Worm (Caenorhabditis elegans) whole organism, L4 larva: ENCODE measurements around the gene tatn-1.

Experiments used
- D1046.2 ChIP-seq: fragments of 200-800 bp; sonication (Bioruptor generic); IDR thresholded peaks from 2 replicates; pipeline ENCODE4 v1.3.6; 2022; ENCODE audit warnings: missing genetic modification characterization, missing compliant biosample characterization
- F10B5.3 ChIP-seq: sonication (generic microtip); optimal IDR thresholded peaks from 2 replicates; lab custom pipeline; 2016; ENCODE audit warnings: mild to moderate bottlenecking, missing genetic modification characterization, missing compliant biosample characterization
- F37D6.2 ChIP-seq: sonication (generic microtip); optimal IDR thresholded peaks from 2 replicates; lab custom pipeline; 2016; ENCODE audit warnings: mild to moderate bottlenecking, missing genetic modification characterization, missing compliant biosample characterization
- R02D3.7 ChIP-seq: fragments of 150-350 bp; sonication (generic microtip); optimal IDR thresholded peaks from 3 replicates; lab custom pipeline; 2014; ENCODE audit warnings: missing biosample characterization, missing genetic modification characterization
- ZK337.2 ChIP-seq: fragments of 200-800 bp; sonication (Bioruptor generic); IDR thresholded peaks from 2 replicates; pipeline ENCODE4 v1.3.6; 2022; ENCODE audit warnings: missing genetic modification reagents, missing genetic modification characterization, missing compliant biosample characterization
- aha-1 ChIP-seq: fragments of 150-350 bp; peaks from one replicate; lab custom pipeline; 2014; ENCODE audit warnings: missing biosample characterization, missing genetic modification characterization
- ceh-20 ChIP-seq: fragments of 200-800 bp; sonication (Bioruptor generic); IDR thresholded peaks from 2 replicates; pipeline ENCODE4 v1.3.6; 2022; ENCODE audit warnings: missing genetic modification reagents, missing genetic modification characterization, missing compliant biosample characterization
- ceh-28 ChIP-seq: fragments of 150-350 bp; optimal IDR thresholded peaks from 2 replicates; lab custom pipeline; 2014; ENCODE audit warnings: missing biosample characterization, missing genetic modification reagents, missing genetic modification characterization
- ceh-44 ChIP-seq: fragments of 200-800 bp; sonication (Bioruptor generic); IDR thresholded peaks from 2 replicates; pipeline ENCODE4 v1.3.6; 2022; ENCODE audit warnings: missing genetic modification reagents, missing genetic modification characterization, missing compliant biosample characterization
- ceh-62 ChIP-seq: sonication (generic microtip); optimal IDR thresholded peaks from 2 replicates; lab custom pipeline; 2017; ENCODE audit warnings: missing biosample characterization, missing genetic modification characterization
- ceh-82 ChIP-seq: sonication (generic microtip); optimal IDR thresholded peaks from 2 replicates; lab custom pipeline; 2017; ENCODE audit warnings: missing biosample characterization, missing genetic modification characterization
- cey-2 ChIP-seq: sonication (generic microtip); optimal IDR thresholded peaks from 3 replicates; lab custom pipeline; 2017; ENCODE audit warnings: missing genetic modification characterization, mild to moderate bottlenecking, missing compliant biosample characterization, antibody characterized with exemption, borderline replicate concordance; ENCODE audit not compliant: insufficient read depth
- daf-12 ChIP-seq: fragments of 150-350 bp; optimal IDR thresholded peaks from 2 replicates; lab custom pipeline; 2014; ENCODE audit warnings: missing biosample characterization, missing genetic modification reagents, missing genetic modification characterization
- daf-19 ChIP-seq: fragments of 200-800 bp; sonication (Bioruptor generic); conservative IDR thresholded peaks from 2 replicates; pipeline ENCODE4 v1.3.6; 2022; ENCODE audit warnings: missing genetic modification characterization, missing compliant biosample characterization
- dmd-9 ChIP-seq: fragments of 200-800 bp; sonication (Bioruptor generic); IDR thresholded peaks from 2 replicates; pipeline ENCODE4 v1.3.6; 2022; ENCODE audit warnings: missing genetic modification reagents, missing genetic modification characterization, missing compliant biosample characterization
- dpl-1 ChIP-seq: fragments of 150-350 bp; optimal IDR thresholded peaks from 2 replicates; lab custom pipeline; 2014; ENCODE audit warnings: missing biosample characterization, missing genetic modification reagents, missing genetic modification characterization
- dve-1 ChIP-seq: sonication (generic microtip); optimal IDR thresholded peaks from 2 replicates; lab custom pipeline; 2017; ENCODE audit warnings: antibody characterized with exemption, mild to moderate bottlenecking, missing genetic modification characterization, missing compliant biosample characterization; ENCODE audit not compliant: insufficient read depth
- fkh-10 ChIP-seq: fragments of 150-350 bp; optimal IDR thresholded peaks from 2 replicates; lab custom pipeline; 2014; ENCODE audit warnings: missing biosample characterization, missing genetic modification reagents, missing genetic modification characterization
- fos-1 ChIP-seq: fragments of 150-350 bp; optimal IDR thresholded peaks from 2 replicates; lab custom pipeline; 2014; ENCODE audit warnings: missing biosample characterization, missing genetic modification characterization
- hlh-11 ChIP-seq: fragments of 200-800 bp; sonication (Bioruptor generic); optimal IDR thresholded peaks from 2 replicates; lab custom pipeline; 2018; ENCODE audit warnings: mild to moderate bottlenecking, missing genetic modification characterization, missing compliant biosample characterization
- hlh-30 ChIP-seq: sonication (generic microtip); optimal IDR thresholded peaks from 2 replicates; lab custom pipeline; 2017; ENCODE audit warnings: antibody characterized with exemption, mild to moderate bottlenecking, missing genetic modification characterization, missing compliant biosample characterization; ENCODE audit not compliant: insufficient read depth
- jun-1 ChIP-seq: fragments of 150-350 bp; optimal IDR thresholded peaks from 2 replicates; lab custom pipeline; 2014; ENCODE audit warnings: missing biosample characterization, missing genetic modification reagents, missing genetic modification characterization
- lim-7 ChIP-seq: fragments of 200-800 bp; sonication (Bioruptor generic); IDR thresholded peaks from 2 replicates; pipeline ENCODE4 v1.3.6; 2022; ENCODE audit warnings: missing genetic modification characterization, missing compliant biosample characterization
- lin-1 ChIP-seq: fragments of 200-800 bp; sonication (Bioruptor generic); IDR thresholded peaks from 2 replicates; pipeline ENCODE4 v1.3.6; 2022; ENCODE audit warnings: missing genetic modification reagents, missing genetic modification characterization, missing compliant biosample characterization
- lin-29 ChIP-seq: fragments of 200-800 bp; sonication (Bioruptor generic); IDR thresholded peaks from 2 replicates; pipeline ENCODE4 v1.3.6; 2022; ENCODE audit warnings: missing genetic modification reagents, missing genetic modification characterization, missing compliant biosample characterization
- lsy-2 ChIP-seq, 2 experiments: fragments of 150-350 bp in 1 of 2; sonication (generic microtip) in 1 of 2; optimal IDR thresholded peaks; 2 replicates each; lab custom pipeline; 2014 to 2017; ENCODE audit warnings: missing biosample characterization in 2 of 2, missing genetic modification characterization in 2 of 2
- mdl-1 ChIP-seq, 2 experiments: fragments of 150-350 bp in 1 of 2; sonication (generic microtip) in 1 of 2; optimal IDR thresholded peaks; 2 replicates each; lab custom pipeline; 2014 to 2017; ENCODE audit warnings: missing biosample characterization in 2 of 2, missing genetic modification characterization in 2 of 2
- mdt-29 ChIP-seq: fragments of 200-800 bp; sonication (Bioruptor generic); IDR thresholded peaks from 2 replicates; pipeline ENCODE4 v1.3.6; 2022; ENCODE audit warnings: missing genetic modification reagents, missing genetic modification characterization, missing compliant biosample characterization
- nhr-102 ChIP-seq: sonication (generic microtip); optimal IDR thresholded peaks from 2 replicates; lab custom pipeline; 2016; ENCODE audit warnings: mild to moderate bottlenecking, missing genetic modification characterization, moderate library complexity, missing compliant biosample characterization
- nhr-11 ChIP-seq: fragments of 150-350 bp; optimal IDR thresholded peaks from 2 replicates; lab custom pipeline; 2014; ENCODE audit warnings: missing biosample characterization, missing genetic modification characterization
- nhr-111 ChIP-seq: fragments of 200-800 bp; sonication (Bioruptor generic); optimal IDR thresholded peaks from 2 replicates; lab custom pipeline; 2018; ENCODE audit warnings: mild to moderate bottlenecking, missing genetic modification characterization, missing compliant biosample characterization
- nhr-25 ChIP-seq: sonication (generic microtip); optimal IDR thresholded peaks from 2 replicates; lab custom pipeline; 2017; ENCODE audit warnings: missing genetic modification characterization, mild to moderate bottlenecking, missing compliant biosample characterization, antibody characterized with exemption, moderate library complexity, borderline replicate concordance; ENCODE audit not compliant: insufficient read depth
- nhr-48 ChIP-seq: sonication (generic microtip); optimal IDR thresholded peaks from 2 replicates; lab custom pipeline; 2016; ENCODE audit warnings: mild to moderate bottlenecking, missing genetic modification characterization, missing compliant biosample characterization
- saeg-2 ChIP-seq: fragments of 200-800 bp; sonication (Bioruptor generic); IDR thresholded peaks from 2 replicates; pipeline ENCODE4 v1.3.6; 2022; ENCODE audit warnings: missing genetic modification reagents, missing genetic modification characterization, missing compliant biosample characterization
- set-16 ChIP-seq: fragments of 200-800 bp; sonication (Bioruptor generic); IDR thresholded peaks from 2 replicates; pipeline ENCODE4 v1.3.6; 2022; ENCODE audit warnings: missing genetic modification reagents, missing genetic modification characterization, missing compliant biosample characterization
- snpc-4 ChIP-seq: fragments of 150-350 bp; optimal IDR thresholded peaks from 2 replicates; lab custom pipeline; 2014; ENCODE audit warnings: missing biosample characterization, missing genetic modification characterization
- spr-1 ChIP-seq: sonication (generic microtip); optimal IDR thresholded peaks from 2 replicates; lab custom pipeline; 2016; ENCODE audit warnings: mild to moderate bottlenecking, missing genetic modification characterization, missing compliant biosample characterization
- spr-3 ChIP-seq: fragments of 200-800 bp; sonication (Bioruptor generic); optimal IDR thresholded peaks from 2 replicates; lab custom pipeline; 2018; ENCODE audit warnings: mild to moderate bottlenecking, missing genetic modification characterization, missing compliant biosample characterization
- tag-97 ChIP-seq: fragments of 200-800 bp; sonication (Bioruptor generic); IDR thresholded peaks from 2 replicates; pipeline ENCODE4 v1.3.6; 2022; ENCODE audit warnings: missing genetic modification characterization, missing compliant biosample characterization
- tra-1 ChIP-seq: fragments of 200-800 bp; sonication (Bioruptor generic); IDR thresholded peaks from 2 replicates; pipeline ENCODE4 v1.3.6; 2022; ENCODE audit warnings: missing genetic modification reagents, missing genetic modification characterization, missing compliant biosample characterization
- unc-62 ChIP-seq, 3 experiments: fragments of 150-350 bp in 1 of 3; sonication (generic microtip); optimal IDR thresholded peaks in 2 of 3; peaks in 1 of 3; 1 replicate in 1 of 3; 2 replicates in 2 of 3; lab custom pipeline; 2014 to 2017; ENCODE audit warnings: missing biosample characterization in 3 of 3, missing genetic modification characterization in 3 of 3, missing genetic modification reagents in 3 of 3, missing genotype in 1 of 3
- zfp-2 ChIP-seq: sonication (generic microtip); optimal IDR thresholded peaks from 2 replicates; lab custom pipeline; 2016; ENCODE audit warnings: mild to moderate bottlenecking, missing genetic modification characterization, missing compliant biosample characterization
- zip-11 ChIP-seq: fragments of 200-800 bp; sonication (Bioruptor generic); IDR thresholded peaks from 2 replicates; pipeline ENCODE4 v1.3.6; 2022; ENCODE audit warnings: missing genetic modification characterization, missing compliant biosample characterization

tatn-1 gene

ce11 chrX:14793198-14793747 is 2.5 kb downstream of the tatn-1 start, which contains the start of gene sprr-2:
Gene sprr-2, plus strand, starts transcription at chrX:14793445.
- TF ChIP-seq set-16 (GFP tag; lab: Robert Waterston, UW) (no peak), lim-7 (0 out of 2 replicates have a peak, but pooled peaks have one; percentile 36), nhr-111 (no peak), ceh-82 (tag; lab: Kevin White, UChicago) (no peak), lin-29 (GFP tag; lab: Robert Waterston, UW) (0 out of 2 replicates have a peak, but pooled peaks have one; percentile 9), tra-1 (GFP tag; lab: Robert Waterston, UW) (0 out of 2 replicates have a peak, but pooled peaks have one; percentile 30), aha-1 (tag; lab: Kevin White, UChicago) (peak; percentile 38), saeg-2 (GFP tag; lab: Robert Waterston, UW) (0 out of 2 replicates have a peak, but pooled peaks have one; percentile 12), nhr-48 (tag; lab: Kevin White, UChicago) (peak; percentile 42)

- TF ChIP-seq D1046.2 (GFP tag; lab: Robert Waterston, UW) (no peak), cey-2 (tag; lab: Kevin White, UChicago) (no peak), dve-1 (tag; lab: Kevin White, UChicago) (no peak), aha-1 (tag; lab: Kevin White, UChicago) (peak; percentile 95), dpl-1 (no peak), daf-19 (GFP tag; lab: Robert Waterston, UW) (no peak), jun-1 (no peak), tag-97 (GFP tag; lab: Robert Waterston, UW) (no peak), nhr-102 (tag; lab: Kevin White, UChicago) (no peak), zip-11 (GFP tag; lab: Robert Waterston, UW) (no peak), unc-62 (GFP tag; optimal IDR thresholded peaks at IDR 0.05 in 1 of 2; lab: Kevin White, UChicago) (peak in 1 of 2 experiments; percentile 36), unc-62 (tag; optimal IDR thresholded peaks at IDR 0.05; lab: Kevin White, UChicago) (no peak), ceh-28 (tag; lab: Kevin White, UChicago) (no peak)
Measured at ce11 chrX:14794170-14794569, 3.4 kb downstream of the tatn-1 start.

DNA sequence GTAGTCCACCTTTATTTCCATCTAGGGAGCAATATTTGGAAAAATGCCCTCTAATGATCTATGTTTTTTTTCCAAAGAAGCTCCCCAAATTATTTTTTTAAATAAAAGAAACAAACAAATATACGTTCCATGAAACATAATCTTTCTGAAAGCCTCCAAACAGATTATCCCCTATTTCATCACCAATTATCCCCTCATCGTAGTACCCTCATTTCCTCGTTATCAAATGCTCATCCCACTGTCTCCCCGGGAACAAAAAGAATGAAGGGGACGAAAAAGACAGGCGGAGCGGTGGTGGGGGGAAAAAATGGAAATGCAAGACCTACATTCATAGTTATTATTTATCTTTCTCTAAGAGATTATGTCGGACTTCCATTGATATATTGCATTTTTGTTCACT is 6.6 kb downstream of the tatn-1 start:
- TF ChIP-seq snpc-4 (tag; lab: Kevin White, UChicago), result no peak
- no peak for TF ChIP-seq set-16 (GFP tag; lab: Robert Waterston, UW)
- TF ChIP-seq ceh-82 (tag; lab: Kevin White, UChicago), result no peak
- no peak for TF ChIP-seq hlh-30
- peak; percentile 28 for TF ChIP-seq aha-1 (tag; lab: Kevin White, UChicago)

- TF ChIP-seq fos-1 (tag; lab: Kevin White, UChicago) (no peak), ceh-20 (GFP tag; lab: Robert Waterston, UW) (peak; percentile 67), zfp-2 (tag; lab: Kevin White, UChicago) (no peak), R02D3.7 (tag; lab: Kevin White, UChicago) (no peak), nhr-25 (tag; lab: Kevin White, UChicago) (peak; percentile 9), jun-1 (no peak), lsy-2 (tag; optimal IDR thresholded peaks at IDR 0.05; lab: Kevin White, UChicago) (peak in 1 of 2 experiments; percentile 45), ZK337.2 (peak; percentile 30; the same call in 1 of the 2 replicates), dmd-9 (GFP tag; lab: Robert Waterston, UW) (peak; percentile 68), spr-3 (GFP tag; lab: Kevin White, UChicago) (no peak), hlh-11 (tag; lab: Kevin White, UChicago) (no peak), ceh-44 (GFP tag; lab: Robert Waterston, UW) (peak; percentile 39; the same call in 1 of the 2 replicates), nhr-11 (no peak), aha-1 (tag; lab: Kevin White, UChicago) (peak; percentile 97), ceh-62 (tag; lab: Kevin White, UChicago) (no peak), tra-1 (GFP tag; lab: Robert Waterston, UW) (peak; percentile 84), mdt-29 (GFP tag; lab: Robert Waterston, UW) (peak; percentile 60; the same call in 1 of the 2 replicates), D1046.2 (GFP tag; lab: Robert Waterston, UW) (peak; percentile 80; the same call in 1 of the 2 replicates), mdl-1 (tag; optimal IDR thresholded peaks at IDR 0.05; lab: Kevin White, UChicago) (no peak), nhr-48 (tag; lab: Kevin White, UChicago) (peak; percentile 70), F37D6.2 (tag; lab: Kevin White, UChicago) (peak; percentile 36), fkh-10 (GFP tag; lab: Kevin White, UChicago) (no peak), F10B5.3 (tag; lab: Kevin White, UChicago) (peak; percentile 32), lin-1 (0 out of 2 replicates have a peak, but pooled peaks have one; percentile 54), daf-12 (tag; lab: Kevin White, UChicago) (no peak), spr-1 (tag; lab: Kevin White, UChicago) (peak; percentile 46)
Measured at ce11 chrX:14804706-14805105, 13.9 kb downstream of the tatn-1 start.
